Fruit fly (Drosophila melanogaster) whole organism, pupa: ENCODE measurements around the gene ATPsynCF6.

Experiments used
- CG10348 ChIP-seq: fragments of 200-800 bp; sonication (Bioruptor generic); IDR thresholded peaks from 2 replicates; pipeline ENCODE4 v1.3.6; 2022; ENCODE audit warnings: missing biosample characterization, missing genetic modification characterization
- CG12605 ChIP-seq: fragments of 200-800 bp; sonication (Bioruptor generic); IDR thresholded peaks from 2 replicates; pipeline ENCODE4 v1.3.6; 2022; ENCODE audit warnings: missing biosample characterization, missing genetic modification characterization
- CG13204 ChIP-seq: fragments of 200-800 bp; sonication (Bioruptor generic); optimal IDR thresholded peaks from 2 replicates; lab custom pipeline; 2018; ENCODE audit warnings: missing biosample characterization, mild to moderate bottlenecking, missing genetic modification characterization, moderate library complexity
- CG14655 ChIP-seq: fragments of 200-800 bp; sonication (Bioruptor generic); optimal IDR thresholded peaks from 3 replicates; lab custom pipeline; 2017; ENCODE audit warnings: mild to moderate bottlenecking, missing biosample characterization, missing genetic modification reagents, missing genetic modification characterization
- CG15710 ChIP-seq: fragments of 200-800 bp; sonication (Bioruptor generic); optimal IDR thresholded peaks from 2 replicates; lab custom pipeline; 2018; ENCODE audit warnings: missing biosample characterization, mild to moderate bottlenecking, missing genetic modification characterization, moderate library complexity
- CG17806 ChIP-seq: fragments of 200-800 bp; sonication (Bioruptor generic); optimal IDR thresholded peaks from 2 replicates; lab custom pipeline; 2018; ENCODE audit warnings: missing biosample characterization, mild to moderate bottlenecking, missing genetic modification characterization, moderate library complexity
- CG32121 ChIP-seq: fragments of 200-800 bp; sonication (Bioruptor generic); IDR thresholded peaks from 2 replicates; pipeline ENCODE4 v1.3.6; 2022; ENCODE audit warnings: missing biosample characterization, missing genetic modification characterization
- CG34367 ChIP-seq: fragments of 200-800 bp; sonication (Bioruptor generic); optimal IDR thresholded peaks from 2 replicates; lab custom pipeline; 2018; ENCODE audit warnings: missing biosample characterization, mild to moderate bottlenecking, missing genetic modification characterization
- CG4496 ChIP-seq: fragments of 200-800 bp; sonication (Bioruptor generic); IDR thresholded peaks from 3 replicates; pipeline ENCODE4 v1.3.6; 2022; ENCODE audit warnings: missing biosample characterization, missing genetic modification characterization
- CG8159 ChIP-seq: fragments of 200-800 bp; sonication (Bioruptor generic); optimal IDR thresholded peaks from 3 replicates; lab custom pipeline; 2018; ENCODE audit warnings: missing biosample characterization, mild to moderate bottlenecking, missing genetic modification characterization, moderate library complexity
- CG8301 ChIP-seq: fragments of 200-800 bp; sonication (Bioruptor generic); optimal IDR thresholded peaks from 2 replicates; lab custom pipeline; 2018; ENCODE audit warnings: missing biosample characterization, mild to moderate bottlenecking, missing genetic modification characterization
- CG9948 ChIP-seq: fragments of 200-800 bp; sonication (Bioruptor generic); optimal IDR thresholded peaks from 2 replicates; lab custom pipeline; 2018; ENCODE audit warnings: missing biosample characterization, mild to moderate bottlenecking, missing genetic modification characterization, moderate library complexity
- D1 ChIP-seq: fragments of 200-800 bp; sonication (Bioruptor generic); optimal IDR thresholded peaks from 2 replicates; lab custom pipeline; 2018; ENCODE audit warnings: missing biosample characterization, mild to moderate bottlenecking, missing genetic modification characterization, moderate library complexity
- EcR ChIP-seq: fragments of 200-800 bp; sonication (Bioruptor generic); optimal IDR thresholded peaks from 3 replicates; lab custom pipeline; 2019; ENCODE audit warnings: missing biosample characterization, missing genetic modification characterization, mild to moderate bottlenecking, moderate library complexity, missing genetic modification reagents
- Ets98B ChIP-seq: fragments of 200-800 bp; sonication (Bioruptor generic); IDR thresholded peaks from 2 replicates; pipeline ENCODE4 v1.3.6; 2022; ENCODE audit warnings: missing biosample characterization, missing genetic modification characterization
- Pif1A ChIP-seq: fragments of 200-800 bp; sonication (Bioruptor generic); optimal IDR thresholded peaks from 3 replicates; lab custom pipeline; 2016; ENCODE audit warnings: missing biosample characterization, missing genetic modification characterization
- Pif1B ChIP-seq: fragments of 200-800 bp; sonication (Bioruptor generic); optimal IDR thresholded peaks from 3 replicates; lab custom pipeline; 2016; ENCODE audit warnings: missing biosample characterization, missing genetic modification characterization
- Snoo ChIP-seq: fragments of 200-800 bp; sonication (Bioruptor generic); optimal IDR thresholded peaks from 3 replicates; lab custom pipeline; 2017; ENCODE audit warnings: missing biosample characterization, mild to moderate bottlenecking, missing genetic modification characterization, inconsistent platforms
- fd96Ca ChIP-seq: fragments of 200-800 bp; sonication (Bioruptor generic); IDR thresholded peaks from 3 replicates; pipeline ENCODE4 v1.3.6; 2022; ENCODE audit warnings: missing biosample characterization, missing genetic modification characterization
- gl ChIP-seq: fragments of 200-800 bp; sonication (Bioruptor generic); optimal IDR thresholded peaks from 2 replicates; lab custom pipeline; 2018; ENCODE audit warnings: missing biosample characterization, mild to moderate bottlenecking, missing genetic modification characterization
- rn ChIP-seq: fragments of 200-800 bp; sonication (Bioruptor generic); IDR thresholded peaks from 2 replicates; pipeline ENCODE4 v1.3.6; 2022; ENCODE audit warnings: missing biosample characterization, missing genetic modification characterization

ATPsynCF6 gene

DNA sequence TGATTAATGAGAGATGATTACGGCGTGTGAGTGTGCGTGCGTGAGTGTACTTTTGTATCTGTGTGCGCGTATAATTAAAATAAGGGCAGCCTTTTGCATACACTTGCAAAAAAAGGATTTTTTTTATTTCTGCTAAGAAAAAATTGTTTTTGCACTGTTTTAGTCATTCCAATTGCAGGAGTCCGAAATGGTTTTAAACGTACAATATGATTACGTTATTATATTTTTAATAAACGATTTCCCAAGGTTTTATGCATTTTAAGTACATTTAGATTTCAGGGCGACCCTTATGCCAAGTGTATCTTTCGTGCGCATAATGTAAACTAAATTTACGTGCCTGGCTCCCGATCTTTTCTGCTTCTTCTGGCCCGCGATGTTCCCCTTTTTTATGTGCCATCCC is 21.0 kb downstream of the ATPsynCF6 start:
- peak; percentile 75 for TF ChIP-seq CG15710
- TF ChIP-seq gl: peak; percentile 57
- no peak for TF ChIP-seq CG12605 (GFP tag; lab: Robert Waterston, UW)
- peak; percentile 55 for TF ChIP-seq Snoo (tag; lab: Kevin White, UChicago)
- TF ChIP-seq CG13204 (GFP tag; lab: Kevin White, UChicago): no peak
- TF ChIP-seq CG4496: peak; percentile 63; the same call in 2 of the 3 replicates
- peak; percentile 64 for TF ChIP-seq CG34367 (tag; lab: Kevin White, UChicago)
- TF ChIP-seq Ets98B (GFP tag; lab: Robert Waterston, UW): peak; percentile 45; the same call in 1 of the 2 replicates
- TF ChIP-seq rn (GFP tag; lab: Robert Waterston, UW): no peak
- peak; percentile 58 for TF ChIP-seq CG8301 (tag; lab: Kevin White, UChicago)
- peak; percentile 59 for TF ChIP-seq CG32121
- no peak for TF ChIP-seq CG10348 (GFP tag; lab: Robert Waterston, UW)
- TF ChIP-seq CG17806: peak; percentile 77
- TF ChIP-seq D1 (tag; lab: Kevin White, UChicago): no peak
- TF ChIP-seq Pif1A (GFP tag; lab: Kevin White, UChicago): peak; percentile 55
- peak; percentile 76 for TF ChIP-seq CG8159 (tag; lab: Kevin White, UChicago)
- TF ChIP-seq fd96Ca (GFP tag; lab: Robert Waterston, UW): peak; percentile 42; the same call in 1 of the 3 replicates
- TF ChIP-seq CG14655 (GFP tag; lab: Kevin White, UChicago): peak; percentile 64
- TF ChIP-seq CG9948 (tag; lab: Kevin White, UChicago): peak; percentile 67
- no peak for TF ChIP-seq EcR (GFP tag; lab: Kevin White, UChicago)
- peak; percentile 52 for TF ChIP-seq Pif1B (GFP tag; lab: Kevin White, UChicago)

DNA sequence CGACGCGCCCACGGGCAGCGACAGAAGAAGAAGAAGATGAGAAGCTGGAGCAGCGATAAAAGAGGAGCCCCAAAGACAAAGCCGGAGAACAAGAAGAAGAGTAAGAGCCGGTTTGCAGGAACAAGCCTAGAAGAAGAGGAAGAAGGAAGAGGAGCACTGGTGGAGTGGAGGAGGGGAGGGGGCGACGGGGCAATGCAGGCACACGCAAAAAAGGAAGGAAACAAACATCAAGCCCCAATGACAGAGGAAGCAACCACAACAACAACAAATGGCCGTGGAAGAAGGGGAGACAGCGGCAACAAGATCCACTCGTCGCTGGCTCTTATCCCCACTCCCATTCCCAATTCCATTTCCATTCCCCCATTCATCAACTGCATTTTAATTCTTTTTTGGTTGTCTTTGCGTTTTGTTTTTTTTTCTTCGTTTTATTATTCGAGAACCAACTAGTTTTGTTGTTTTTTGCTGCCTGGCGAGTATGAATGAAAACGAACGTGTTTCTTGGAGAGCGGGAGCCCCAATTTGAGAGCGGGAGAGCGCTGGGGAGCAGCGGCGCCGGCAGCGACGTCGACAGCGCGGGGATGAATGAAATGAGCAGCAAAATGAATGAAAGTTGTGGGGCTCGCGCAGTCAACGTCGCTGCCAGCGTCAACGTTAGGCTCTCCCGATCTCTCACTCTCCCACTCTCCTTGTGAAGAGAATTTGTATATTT is 21.7 kb downstream of the ATPsynCF6 start:
- TF ChIP-seq CG15710 (peak; percentile 92), CG4496 (peak; percentile 98), gl (peak; percentile 99), Pif1B (GFP tag; lab: Kevin White, UChicago) (peak; percentile 93), CG32121 (peak; percentile 92), CG10348 (GFP tag; lab: Robert Waterston, UW) (no peak), fd96Ca (GFP tag; lab: Robert Waterston, UW) (peak; percentile 94), Ets98B (GFP tag; lab: Robert Waterston, UW) (peak; percentile 95), CG14655 (GFP tag; lab: Kevin White, UChicago) (peak; percentile 92), EcR (GFP tag; lab: Kevin White, UChicago) (peak; percentile 61), CG9948 (tag; lab: Kevin White, UChicago) (peak; percentile 91), CG8159 (tag; lab: Kevin White, UChicago) (peak; percentile 92), Pif1A (GFP tag; lab: Kevin White, UChicago) (peak; percentile 96), rn (GFP tag; lab: Robert Waterston, UW) (peak; percentile 87), Snoo (tag; lab: Kevin White, UChicago) (peak; percentile 83), CG34367 (tag; lab: Kevin White, UChicago) (peak; percentile 97), CG17806 (peak; percentile 91), CG8301 (tag; lab: Kevin White, UChicago) (peak; percentile 94), D1 (tag; lab: Kevin White, UChicago) (peak; percentile 64), CG12605 (GFP tag; lab: Robert Waterston, UW) (peak; percentile 99), CG13204 (GFP tag; lab: Kevin White, UChicago) (peak; percentile 98)

DNA sequence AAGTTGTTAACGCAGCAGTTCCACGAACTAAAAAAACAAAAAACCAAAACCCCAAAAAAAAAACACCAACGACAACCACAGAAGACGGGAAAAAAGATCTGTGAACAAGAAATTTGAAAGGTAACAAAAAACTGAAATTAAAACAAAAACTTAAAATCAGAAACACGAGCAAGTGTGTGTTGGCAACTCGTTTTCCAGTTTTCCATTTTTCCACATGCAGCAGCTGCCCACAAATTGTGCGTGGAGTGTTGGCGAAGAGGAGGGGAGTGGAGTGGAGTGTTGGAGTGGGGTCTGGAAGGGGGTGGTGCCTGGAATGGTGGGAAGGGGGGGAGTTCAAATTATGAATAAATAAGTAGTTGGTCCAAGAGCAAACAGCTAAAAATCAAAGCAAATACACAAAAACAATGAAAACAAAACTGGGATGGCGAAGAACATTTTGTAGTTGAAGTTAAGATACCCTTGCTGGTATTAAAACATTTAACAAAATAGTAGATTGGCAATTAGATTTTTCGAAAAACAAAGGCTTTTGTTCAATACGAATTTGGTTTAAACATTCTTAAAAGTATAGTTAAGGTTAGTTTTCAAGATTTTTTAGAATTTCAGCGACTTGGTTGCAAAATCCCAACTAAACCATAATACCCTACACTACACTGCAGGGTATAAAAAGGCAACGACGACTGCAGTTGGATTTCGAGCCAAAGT is 22.4 kb downstream of the ATPsynCF6 start:
- TF ChIP-seq CG12605 (GFP tag; lab: Robert Waterston, UW) (0 out of 2 replicates have a peak, but pooled peaks have one; percentile 29), CG17806 (peak; percentile 48), gl (no peak), Pif1A (GFP tag; lab: Kevin White, UChicago) (no peak), CG8301 (tag; lab: Kevin White, UChicago) (peak; percentile 37), CG9948 (tag; lab: Kevin White, UChicago) (peak; percentile 51), CG8159 (tag; lab: Kevin White, UChicago) (peak; percentile 39), D1 (tag; lab: Kevin White, UChicago) (no peak), fd96Ca (GFP tag; lab: Robert Waterston, UW) (peak; percentile 12; the same call in 1 of the 3 replicates), CG14655 (GFP tag; lab: Kevin White, UChicago) (peak; percentile 33), CG32121 (peak; percentile 51)

DNA sequence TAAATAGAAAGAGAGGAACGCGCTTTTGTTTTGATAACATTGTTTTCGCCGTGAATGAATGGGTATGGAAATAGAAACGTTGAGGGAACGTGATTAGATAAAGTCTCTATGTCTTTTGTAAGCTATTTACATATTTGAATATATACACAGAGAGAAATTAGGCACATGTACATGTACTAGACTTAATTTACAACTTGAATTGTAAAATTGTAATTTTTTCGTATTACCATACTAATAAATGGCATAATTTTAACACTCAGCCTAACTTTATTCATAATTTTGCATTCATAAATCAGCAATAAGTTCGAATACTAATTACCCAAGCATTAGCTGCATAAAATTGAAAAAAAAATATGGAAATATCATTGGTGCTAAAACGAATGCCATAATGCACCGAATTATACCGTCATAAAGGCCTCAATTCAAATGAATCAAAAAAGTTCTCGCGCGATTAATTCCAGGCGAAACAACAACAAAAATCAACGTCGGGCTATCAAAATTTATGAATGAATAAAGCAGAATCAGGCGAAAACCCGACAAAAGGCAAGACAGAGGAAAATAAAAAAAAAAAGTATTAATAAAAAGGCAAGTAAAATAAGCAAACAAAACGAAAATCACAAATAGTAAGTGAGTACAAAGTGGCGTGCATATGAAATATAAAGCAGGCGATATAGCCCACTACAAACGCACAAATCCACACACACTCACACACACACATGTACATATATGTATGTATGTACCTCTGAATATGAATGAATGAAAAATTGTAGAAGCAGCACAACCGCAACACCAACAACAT is 23.1 kb downstream of the ATPsynCF6 start:
- TF ChIP-seq Pif1A (GFP tag; lab: Kevin White, UChicago) (peak; percentile 19), fd96Ca (GFP tag; lab: Robert Waterston, UW) (no peak), CG34367 (tag; lab: Kevin White, UChicago) (peak; percentile 6), CG12605 (GFP tag; lab: Robert Waterston, UW) (no peak; the same call in 1 of the 2 replicates)
